Worm (Caenorhabditis elegans): ENCODE measurements around the gene szy-4.

ce11 chrII:6230116-6230515, 31.6 kb downstream of the szy-4 start:
- TF ChIP-seq nhr-77 (tag; optimal IDR thresholded peaks at IDR 0.05): no peak
- no peak for TF ChIP-seq ama-1 (optimal IDR thresholded peaks at IDR 0.05)
- no peak for TF ChIP-seq unc-39 (tag; optimal IDR thresholded peaks at IDR 0.05)
